Worm (Caenorhabditis elegans) whole organism, L4/young adult: Measurements from ENCODE around the gene aakg-4.

Experiments
- W03F9.2 ChIP-seq: fragments of 150-350 bp; optimal IDR thresholded peaks from 2 replicates; lab custom pipeline; 2014; ENCODE audit warnings: missing biosample characterization, missing genetic modification characterization
- dao-5 ChIP-seq: sonication (generic microtip); optimal IDR thresholded peaks from 2 replicates; lab custom pipeline; 2016; ENCODE audit warnings: missing genotype, missing genetic modification characterization, moderate library complexity, missing compliant biosample characterization

ce11 chrX:2266777-2267176, 52.4 kb downstream of the aakg-4 start:
- TF ChIP-seq W03F9.2 (tag; lab: Kevin White, UChicago) (no peak), dao-5 (tag; lab: Kevin White, UChicago) (no peak)
